Fruit fly (Drosophila melanogaster) whole organism, prepupa: ENCODE data around the gene Spindly.

ENCODE experiments used
- Blimp-1 ChIP-seq: fragments of 200-800 bp; sonication (Bioruptor generic); optimal IDR thresholded peaks from 3 replicates; lab custom pipeline; 2017; ENCODE audit warnings: missing biosample characterization, missing genetic modification characterization, mild to moderate bottlenecking, moderate library complexity, missing genetic modification reagents
- CG10631 ChIP-seq: fragments of 200-800 bp; sonication (Bioruptor generic); optimal IDR thresholded peaks from 2 replicates; lab custom pipeline; 2016; ENCODE audit warnings: missing biosample characterization, missing genetic modification characterization
- CG10669 ChIP-seq: fragments of 200-800 bp; sonication (Bioruptor generic); optimal IDR thresholded peaks from 3 replicates; lab custom pipeline; 2018; ENCODE audit warnings: missing biosample characterization, mild to moderate bottlenecking, missing genetic modification characterization, moderate library complexity
- CG11294 ChIP-seq: fragments of 200-800 bp; sonication (Bioruptor generic); IDR thresholded peaks from 2 replicates; pipeline ENCODE4 v1.3.6; 2022; ENCODE audit warnings: missing biosample characterization, missing genetic modification characterization
- CG11902 ChIP-seq: fragments of 200-800 bp; sonication (Bioruptor generic); optimal IDR thresholded peaks from 3 replicates; lab custom pipeline; 2016; ENCODE audit warnings: missing biosample characterization, missing genetic modification characterization
- CG15336 ChIP-seq: fragments of 200-800 bp; sonication (Bioruptor generic); IDR thresholded peaks from 2 replicates; pipeline ENCODE4 v1.3.6; 2022; ENCODE audit warnings: missing biosample characterization, missing genetic modification characterization
- CG1621 ChIP-seq: fragments of 200-800 bp; sonication (Bioruptor generic); optimal IDR thresholded peaks from 3 replicates; lab custom pipeline; 2018; ENCODE audit warnings: missing biosample characterization, mild to moderate bottlenecking, missing genetic modification characterization
- CG31627 ChIP-seq: fragments of 200-800 bp; sonication (Bioruptor generic); optimal IDR thresholded peaks from 3 replicates; lab custom pipeline; 2016; ENCODE audit warnings: missing biosample characterization, missing genetic modification characterization
- CG32006 ChIP-seq: fragments of 200-800 bp; sonication (Bioruptor generic); optimal IDR thresholded peaks from 3 replicates; lab custom pipeline; 2017; ENCODE audit warnings: missing biosample characterization, mild to moderate bottlenecking, missing genetic modification characterization
- CG34406 ChIP-seq: fragments of 200-800 bp; sonication (Bioruptor generic); optimal IDR thresholded peaks from 3 replicates; lab custom pipeline; 2016; ENCODE audit warnings: missing biosample characterization, missing genetic modification characterization
- CG3919 ChIP-seq: fragments of 200-800 bp; sonication (Bioruptor generic); optimal IDR thresholded peaks from 3 replicates; lab custom pipeline; 2016; ENCODE audit warnings: missing biosample characterization, missing genetic modification characterization
- CG4318 ChIP-seq: fragments of 200-800 bp; sonication (Bioruptor generic); optimal IDR thresholded peaks from 3 replicates; lab custom pipeline; 2017; ENCODE audit warnings: missing biosample characterization, mild to moderate bottlenecking, missing genetic modification characterization
- CG6163 ChIP-seq: fragments of 200-800 bp; sonication (Bioruptor generic); IDR thresholded peaks from 3 replicates; pipeline ENCODE4 v1.3.6; 2022; ENCODE audit warnings: missing biosample characterization, missing genetic modification characterization
- CG6792 ChIP-seq: fragments of 200-800 bp; sonication (Bioruptor generic); optimal IDR thresholded peaks from 3 replicates; lab custom pipeline; 2016; ENCODE audit warnings: missing biosample characterization, missing genetic modification characterization
- CG6808 ChIP-seq: fragments of 200-800 bp; sonication (Bioruptor generic); optimal IDR thresholded peaks from 3 replicates; lab custom pipeline; 2017; ENCODE audit warnings: missing biosample characterization, missing genetic modification characterization, mild to moderate bottlenecking, moderate library complexity, missing genetic modification reagents
- CG6854 ChIP-seq: fragments of 200-800 bp; sonication (Bioruptor generic); optimal IDR thresholded peaks from 2 replicates; lab custom pipeline; 2017; ENCODE audit warnings: missing biosample characterization, mild to moderate bottlenecking, missing genetic modification characterization
- CG7368 ChIP-seq: fragments of 200-800 bp; sonication (Bioruptor generic); optimal IDR thresholded peaks from 3 replicates; lab custom pipeline; 2016; ENCODE audit warnings: missing biosample characterization, missing genetic modification characterization
- CG8119 ChIP-seq: fragments of 200-800 bp; sonication (Bioruptor generic); IDR thresholded peaks from 3 replicates; pipeline ENCODE4 v1.3.6; 2022; ENCODE audit warnings: missing biosample characterization, missing genetic modification characterization
- CG8319 ChIP-seq: fragments of 200-800 bp; sonication (Bioruptor generic); optimal IDR thresholded peaks from 3 replicates; lab custom pipeline; 2016; ENCODE audit warnings: missing biosample characterization, missing genetic modification characterization
- CG8632 ChIP-seq: fragments of 200-800 bp; sonication (Bioruptor generic); optimal IDR thresholded peaks from 3 replicates; lab custom pipeline; 2016; ENCODE audit warnings: missing biosample characterization, missing genetic modification characterization
- CG9139 ChIP-seq: fragments of 200-800 bp; sonication (Bioruptor generic); optimal IDR thresholded peaks from 3 replicates; lab custom pipeline; 2017; ENCODE audit warnings: missing biosample characterization, mild to moderate bottlenecking, missing genetic modification characterization
- Eip75B ChIP-seq: fragments of 200-800 bp; sonication (Bioruptor generic); optimal IDR thresholded peaks from 3 replicates; lab custom pipeline; 2016; ENCODE audit warnings: missing biosample characterization, missing genetic modification characterization
- Eip78C ChIP-seq: fragments of 200-800 bp; sonication (Bioruptor generic); peaks from one replicate; lab custom pipeline; 2016; ENCODE audit warnings: missing biosample characterization, missing genetic modification characterization
- Eip93F ChIP-seq: fragments of 200-800 bp; sonication (Bioruptor generic); optimal IDR thresholded peaks from 2 replicates; lab custom pipeline; 2016; ENCODE audit warnings: missing biosample characterization, mild to moderate bottlenecking, missing genetic modification characterization
- Ets96B ChIP-seq: fragments of 200-800 bp; optimal IDR thresholded peaks from 2 replicates; lab custom pipeline; 2019; ENCODE audit warnings: missing biosample characterization, mild to moderate bottlenecking, missing genetic modification characterization, moderate library complexity
- Gug ChIP-seq: fragments of 200-800 bp; sonication (Bioruptor generic); IDR thresholded peaks from 2 replicates; pipeline ENCODE4 v1.3.6; 2022; ENCODE audit warnings: missing biosample characterization, missing genetic modification characterization
- Hr38 ChIP-seq: sonication (Bioruptor generic); optimal IDR thresholded peaks from 2 replicates; lab custom pipeline; 2016; ENCODE audit warnings: missing biosample characterization, missing genetic modification characterization
- Hr39 ChIP-seq: fragments of 200-800 bp; sonication (Bioruptor generic); optimal IDR thresholded peaks from 2 replicates; lab custom pipeline; 2016; ENCODE audit warnings: missing biosample characterization, missing genetic modification characterization
- Hr4 ChIP-seq: fragments of 200-800 bp; sonication (Bioruptor generic); optimal IDR thresholded peaks from 3 replicates; lab custom pipeline; 2016; ENCODE audit warnings: missing biosample characterization, missing genetic modification characterization
- Lpt ChIP-seq: fragments of 200-800 bp; sonication (Bioruptor generic); optimal IDR thresholded peaks from 3 replicates; lab custom pipeline; 2016; ENCODE audit warnings: missing biosample characterization, missing genetic modification characterization
- Met ChIP-seq: fragments of 200-800 bp; sonication (Bioruptor generic); optimal IDR thresholded peaks from 3 replicates; lab custom pipeline; 2016; ENCODE audit warnings: missing biosample characterization, missing genetic modification characterization
- OdsH ChIP-seq: fragments of 200-800 bp; sonication (Bioruptor generic); optimal IDR thresholded peaks from 3 replicates; lab custom pipeline; 2016; ENCODE audit warnings: missing biosample characterization, missing genetic modification characterization
- Sox102F ChIP-seq: fragments of 200-800 bp; sonication (Bioruptor generic); optimal IDR thresholded peaks from 2 replicates; lab custom pipeline; 2016; ENCODE audit warnings: missing biosample characterization, mild to moderate bottlenecking, missing genetic modification characterization
- Sox15 ChIP-seq: fragments of 200-800 bp; sonication (Bioruptor generic); optimal IDR thresholded peaks from 3 replicates; lab custom pipeline; 2016; ENCODE audit warnings: missing biosample characterization, missing genetic modification characterization
- achi ChIP-seq: fragments of 200-800 bp; sonication (Bioruptor generic); optimal IDR thresholded peaks from 3 replicates; lab custom pipeline; 2016; ENCODE audit warnings: missing biosample characterization, missing genetic modification characterization
- cyc ChIP-seq: fragments of 200-800 bp; sonication (Bioruptor generic); optimal IDR thresholded peaks from 3 replicates; lab custom pipeline; 2016; ENCODE audit warnings: missing biosample characterization, missing genetic modification characterization
- dac ChIP-seq: fragments of 200-800 bp; sonication (Bioruptor generic); optimal IDR thresholded peaks from 2 replicates; lab custom pipeline; 2017; ENCODE audit warnings: missing biosample characterization, mild to moderate bottlenecking, missing genetic modification characterization
- eg ChIP-seq: fragments of 200-800 bp; sonication (Bioruptor generic); IDR thresholded peaks from 3 replicates; pipeline ENCODE4 v1.3.6; 2022; ENCODE audit warnings: missing biosample characterization, missing genetic modification characterization
- esn ChIP-seq: fragments of 200-800 bp; sonication (Bioruptor generic); optimal IDR thresholded peaks from 2 replicates; lab custom pipeline; 2016; ENCODE audit warnings: missing biosample characterization, mild to moderate bottlenecking, missing genetic modification characterization, moderate library complexity
- fd85E ChIP-seq: fragments of 200-800 bp; sonication (Bioruptor generic); optimal IDR thresholded peaks from 3 replicates; lab custom pipeline; 2016; ENCODE audit warnings: missing biosample characterization, missing genetic modification characterization
- fkh ChIP-seq: fragments of 200-800 bp; sonication (Bioruptor generic); optimal IDR thresholded peaks from 3 replicates; lab custom pipeline; 2017; ENCODE audit warnings: missing biosample characterization, mild to moderate bottlenecking, missing genetic modification characterization, moderate library complexity
- pdm3 ChIP-seq: fragments of 200-800 bp; sonication (Bioruptor generic); optimal IDR thresholded peaks from 3 replicates; lab custom pipeline; 2016; ENCODE audit warnings: missing biosample characterization, missing genetic modification characterization
- salr ChIP-seq, 2 experiments: fragments of 200-800 bp; sonication (Bioruptor generic); optimal IDR thresholded peaks; 3 replicates each; lab custom pipeline; 2016 to 2018; ENCODE audit warnings: missing biosample characterization in 2 of 2, missing genetic modification characterization in 2 of 2, mild to moderate bottlenecking in 1 of 2
- ss ChIP-seq, 2 experiments: fragments of 200-800 bp; sonication (Bioruptor generic); optimal IDR thresholded peaks; 2 replicates in 1 of 2; 3 replicates in 1 of 2; lab custom pipeline; 2017 to 2018; ENCODE audit warnings: mild to moderate bottlenecking in 2 of 2, missing biosample characterization in 2 of 2, missing genetic modification characterization in 2 of 2, moderate library complexity in 1 of 2
- svp ChIP-seq: fragments of 200-800 bp; sonication (Bioruptor generic); peaks from one replicate; lab custom pipeline; 2016; ENCODE audit warnings: missing biosample characterization, missing genetic modification characterization
- vri ChIP-seq: fragments of 200-800 bp; sonication (Bioruptor generic); optimal IDR thresholded peaks from 3 replicates; lab custom pipeline; 2016; ENCODE audit warnings: missing biosample characterization, mild to moderate bottlenecking, missing genetic modification characterization

The Spindly gene

dm6 chr2L:3534227-3534842 is 4.2 kb upstream of the Spindly start (continued):
- TF ChIP-seq CG10631 (GFP tag; lab: Kevin White, UChicago): peak; percentile 89
- TF ChIP-seq Lpt (GFP tag; lab: Kevin White, UChicago): peak; percentile 71
- peak; percentile 92 for TF ChIP-seq CG11902 (GFP tag; lab: Kevin White, UChicago)
- peak; percentile 90 for TF ChIP-seq CG34406 (GFP tag; lab: Kevin White, UChicago)
- peak; percentile 83 for TF ChIP-seq fd85E (GFP tag; lab: Kevin White, UChicago)
- peak; percentile 94 for TF ChIP-seq CG31627 (GFP tag; lab: Kevin White, UChicago)
- TF ChIP-seq cyc (GFP tag; lab: Kevin White, UChicago): peak; percentile 95
- TF ChIP-seq CG8119 (GFP tag; lab: Robert Waterston, UW): peak; percentile 89
- peak; percentile 89 for TF ChIP-seq CG8632 (GFP tag; lab: Kevin White, UChicago)
- TF ChIP-seq CG9139 (GFP tag; lab: Kevin White, UChicago): peak; percentile 71
- peak; percentile 93 for TF ChIP-seq esn (GFP tag; lab: Kevin White, UChicago)
- peak; percentile 91 for TF ChIP-seq OdsH (GFP tag; lab: Kevin White, UChicago)
- TF ChIP-seq Blimp-1 (GFP tag; lab: Kevin White, UChicago): peak; percentile 76
- TF ChIP-seq Sox15 (GFP tag; lab: Kevin White, UChicago): peak; percentile 89
- TF ChIP-seq CG11294 (GFP tag; lab: Robert Waterston, UW): peak; percentile 63

dm6 chr2L:3532973-3533525 is 2.9 kb upstream of the Spindly start:
- TF ChIP-seq Hr4 (GFP tag; lab: Kevin White, UChicago) (peak; percentile 30), Eip75B (no peak), Hr39 (GFP tag; lab: Kevin White, UChicago) (peak; percentile 54), CG6163 (GFP tag; lab: Robert Waterston, UW) (peak; percentile 57; the same call in 1 of the 3 replicates), CG3919 (GFP tag; lab: Kevin White, UChicago) (peak; percentile 64), CG8319 (GFP tag; lab: Kevin White, UChicago) (peak; percentile 14), CG11902 (GFP tag; lab: Kevin White, UChicago) (peak; percentile 18), vri (GFP tag; lab: Kevin White, UChicago) (no peak), ss (GFP tag; optimal IDR thresholded peaks at IDR 0.05; lab: Kevin White, UChicago) (no peak), Blimp-1 (GFP tag; lab: Kevin White, UChicago) (no peak), CG10669 (peak; percentile 14), CG11294 (GFP tag; lab: Robert Waterston, UW) (0 out of 2 replicates have a peak, but pooled peaks have one; percentile 19), Hr38 (GFP tag; lab: Kevin White, UChicago) (no peak), pdm3 (no peak), Ets96B (tag; lab: Kevin White, UChicago) (peak; percentile 31), fkh (GFP tag; lab: Kevin White, UChicago) (no peak), Met (GFP tag; lab: Kevin White, UChicago) (peak; percentile 54), CG7368 (no peak), salr (GFP tag; optimal IDR thresholded peaks at IDR 0.05; lab: Kevin White, UChicago) (no peak), eg (peak; percentile 66; the same call in 1 of the 3 replicates), Gug (GFP tag; lab: Robert Waterston, UW) (no peak), CG6808 (peak; percentile 36), esn (GFP tag; lab: Kevin White, UChicago) (peak; percentile 49), achi (GFP tag; lab: Kevin White, UChicago) (peak; percentile 27), svp (GFP tag; lab: Kevin White, UChicago) (no peak), CG1621 (no peak), CG4318 (GFP tag; lab: Kevin White, UChicago) (no peak), fd85E (GFP tag; lab: Kevin White, UChicago) (no peak), CG6792 (peak; percentile 24), dac (GFP tag; lab: Kevin White, UChicago) (no peak), Eip78C (peak; percentile 76), Sox102F (GFP tag; lab: Kevin White, UChicago) (peak; percentile 13), CG10631 (GFP tag; lab: Kevin White, UChicago) (peak; percentile 16), CG9139 (GFP tag; lab: Kevin White, UChicago) (no peak), CG32006 (GFP tag; lab: Kevin White, UChicago) (peak; percentile 44), CG34406 (GFP tag; lab: Kevin White, UChicago) (peak; percentile 38), Eip93F (no peak), Lpt (GFP tag; lab: Kevin White, UChicago) (no peak), CG8119 (GFP tag; lab: Robert Waterston, UW) (no peak), CG15336 (GFP tag; lab: Robert Waterston, UW) (0 out of 2 replicates have a peak, but pooled peaks have one; percentile 8), CG6854 (GFP tag; lab: Kevin White, UChicago) (no peak), Sox15 (GFP tag; lab: Kevin White, UChicago) (peak; percentile 2), cyc (GFP tag; lab: Kevin White, UChicago) (peak; percentile 3)
